Fruit fly (Drosophila melanogaster) whole organism, embryonic: ENCODE results near the gene Tfb4.

Source experiments
- BEAF-32 ChIP-seq: fragments of 200-800 bp; sonication (Bioruptor generic); optimal IDR thresholded peaks from 3 replicates; lab custom pipeline; 2017; ENCODE audit warnings: missing biosample characterization, missing genetic modification characterization, mild to moderate bottlenecking, moderate library complexity, missing genetic modification reagents
- Bgb ChIP-seq: fragments of 200-800 bp; sonication (Bioruptor generic); IDR thresholded peaks from 2 replicates; pipeline ENCODE4 v1.3.6; 2022; ENCODE audit warnings: missing biosample characterization, missing genetic modification characterization; ENCODE audit not compliant: partially characterized antibody
- CG10274 ChIP-seq: fragments of 200-800 bp; sonication (Bioruptor generic); optimal IDR thresholded peaks from 3 replicates; lab custom pipeline; 2017; ENCODE audit warnings: missing biosample characterization, mild to moderate bottlenecking, missing genetic modification characterization
- CG10979 ChIP-seq: fragments of 200-800 bp; sonication (Bioruptor generic); optimal IDR thresholded peaks from 2 replicates; lab custom pipeline; 2018; ENCODE audit warnings: missing biosample characterization, mild to moderate bottlenecking, missing genetic modification characterization, moderate library complexity
- CG12104 ChIP-seq: fragments of 200-800 bp; sonication (Bioruptor generic); optimal IDR thresholded peaks from 3 replicates; lab custom pipeline; 2016; ENCODE audit warnings: missing biosample characterization, missing genetic modification characterization
- CG12155 ChIP-seq: fragments of 200-800 bp; sonication (Bioruptor generic); optimal IDR thresholded peaks from 3 replicates; lab custom pipeline; 2016; ENCODE audit warnings: missing biosample characterization, missing genetic modification characterization
- CG12942 ChIP-seq: fragments of 200-800 bp; sonication (Bioruptor generic); optimal IDR thresholded peaks from 3 replicates; lab custom pipeline; 2016; ENCODE audit warnings: missing biosample characterization, missing genetic modification characterization
- CG13424 ChIP-seq: fragments of 200-800 bp; sonication (Bioruptor generic); optimal IDR thresholded peaks from 2 replicates; lab custom pipeline; 2019; ENCODE audit warnings: missing biosample characterization, mild to moderate bottlenecking, missing genetic modification characterization, moderate library complexity
- CG13775 ChIP-seq: fragments of 200-800 bp; sonication (Bioruptor generic); optimal IDR thresholded peaks from 3 replicates; lab custom pipeline; 2017; ENCODE audit warnings: missing biosample characterization, mild to moderate bottlenecking, missing genetic modification characterization
- CG14710 ChIP-seq: fragments of 200-800 bp; sonication (Bioruptor generic); optimal IDR thresholded peaks from 3 replicates; lab custom pipeline; 2019; ENCODE audit warnings: missing biosample characterization, mild to moderate bottlenecking, missing genetic modification characterization, moderate library complexity
- CG15601 ChIP-seq: fragments of 200-800 bp; sonication (Bioruptor generic); optimal IDR thresholded peaks from 3 replicates; lab custom pipeline; 2019; ENCODE audit warnings: missing biosample characterization, mild to moderate bottlenecking, missing genetic modification characterization, moderate library complexity
- CG16863 ChIP-seq: fragments of 200-800 bp; sonication (Bioruptor generic); optimal IDR thresholded peaks from 3 replicates; lab custom pipeline; 2016; ENCODE audit warnings: missing biosample characterization, missing genetic modification characterization
- CG17568 ChIP-seq: fragments of 200-800 bp; sonication (Bioruptor generic); optimal IDR thresholded peaks from 2 replicates; lab custom pipeline; 2018; ENCODE audit warnings: missing biosample characterization, mild to moderate bottlenecking, missing genetic modification characterization, moderate library complexity
- CG2120 ChIP-seq: fragments of 200-800 bp; sonication (Bioruptor generic); optimal IDR thresholded peaks from 3 replicates; lab custom pipeline; 2016; ENCODE audit warnings: missing biosample characterization, missing genetic modification characterization
- CG30403 ChIP-seq: fragments of 200-800 bp; sonication (Bioruptor generic); optimal IDR thresholded peaks from 3 replicates; lab custom pipeline; 2016; ENCODE audit warnings: missing biosample characterization, missing genetic modification characterization
- CG31441 ChIP-seq: fragments of 200-800 bp; sonication (Bioruptor generic); IDR thresholded peaks from 2 replicates; pipeline ENCODE4 v1.3.6; 2022; ENCODE audit warnings: missing biosample characterization, missing genetic modification characterization
- CG34224 ChIP-seq: fragments of 200-800 bp; sonication (Bioruptor generic); IDR thresholded peaks from 3 replicates; pipeline ENCODE4 v1.3.6; 2022; ENCODE audit warnings: missing biosample characterization, missing genetic modification characterization; ENCODE audit not compliant: partially characterized antibody
- CG4617 ChIP-seq: fragments of 200-800 bp; sonication (Bioruptor generic); optimal IDR thresholded peaks from 3 replicates; lab custom pipeline; 2016; ENCODE audit warnings: missing biosample characterization, missing genetic modification characterization, borderline replicate concordance
- CG5245 ChIP-seq: fragments of 200-800 bp; sonication (Bioruptor generic); optimal IDR thresholded peaks from 3 replicates; lab custom pipeline; 2016; ENCODE audit warnings: missing biosample characterization, missing genetic modification characterization
- CG6689 ChIP-seq: fragments of 200-800 bp; sonication (Bioruptor generic); IDR thresholded peaks from 2 replicates; pipeline ENCODE4 v1.3.6; 2022; ENCODE audit warnings: missing biosample characterization, missing genetic modification characterization
- CG7786 ChIP-seq: fragments of 200-800 bp; sonication (Bioruptor generic); optimal IDR thresholded peaks from 2 replicates; lab custom pipeline; 2016; ENCODE audit warnings: missing biosample characterization, missing genetic modification characterization
- CG9215 ChIP-seq: fragments of 200-800 bp; sonication (Bioruptor generic); IDR thresholded peaks from 2 replicates; pipeline ENCODE4 v1.3.6; 2022; ENCODE audit warnings: missing biosample characterization, missing genetic modification characterization
- CG9797 ChIP-seq: fragments of 200-800 bp; sonication (Bioruptor generic); optimal IDR thresholded peaks from 3 replicates; lab custom pipeline; 2018; ENCODE audit warnings: missing biosample characterization, mild to moderate bottlenecking, missing genetic modification characterization
- Dbx ChIP-seq: fragments of 200-800 bp; sonication (Bioruptor generic); IDR thresholded peaks from 3 replicates; pipeline ENCODE4 v1.3.6; 2022; ENCODE audit warnings: missing biosample characterization, missing genetic modification characterization
- Dp ChIP-seq: fragments of 200-800 bp; sonication (Bioruptor generic); optimal IDR thresholded peaks from 2 replicates; lab custom pipeline; 2018; ENCODE audit warnings: missing biosample characterization, mild to moderate bottlenecking, missing genetic modification characterization, moderate library complexity
- HLH54F ChIP-seq: fragments of 200-800 bp; sonication (Bioruptor generic); optimal IDR thresholded peaks from 3 replicates; lab custom pipeline; 2016; ENCODE audit warnings: missing biosample characterization, missing genetic modification characterization
- Hsf ChIP-seq: fragments of 200-800 bp; sonication (Bioruptor generic); optimal IDR thresholded peaks from 3 replicates; lab custom pipeline; 2016; ENCODE audit warnings: missing biosample characterization, missing genetic modification characterization
- Mrtf ChIP-seq: fragments of 200-800 bp; sonication (Bioruptor generic); IDR thresholded peaks from 3 replicates; pipeline ENCODE4 v1.3.6; 2022; ENCODE audit warnings: missing biosample characterization, missing genetic modification characterization
- Side ChIP-seq: fragments of 200-800 bp; sonication (Bioruptor generic); optimal IDR thresholded peaks from 2 replicates; lab custom pipeline; 2016; ENCODE audit warnings: missing biosample characterization, missing genetic modification characterization
- Sox100B ChIP-seq: fragments of 200-800 bp; sonication (Bioruptor generic); optimal IDR thresholded peaks from 3 replicates; lab custom pipeline; 2018; ENCODE audit warnings: missing biosample characterization, mild to moderate bottlenecking, missing genetic modification characterization
- Trl ChIP-seq, 3 experiments: fragments of >200 bp in 2 of 3; fragments of 200-800 bp in 1 of 3; sonication (Bioruptor generic) in 1 of 3; optimal IDR thresholded peaks; 2 replicates in 1 of 3; 3 replicates in 2 of 3; lab custom pipeline; 2016 to 2017; ENCODE audit warnings: missing biosample characterization in 1 of 3, missing genetic modification characterization in 1 of 3
- al ChIP-seq: fragments of 200-800 bp; sonication (Bioruptor generic); IDR thresholded peaks from 2 replicates; pipeline ENCODE4 v1.3.6; 2022; ENCODE audit warnings: missing biosample characterization, missing genetic modification characterization
- bigmax ChIP-seq: fragments of 200-800 bp; sonication (Bioruptor generic); optimal IDR thresholded peaks from 2 replicates; lab custom pipeline; 2018; ENCODE audit warnings: missing biosample characterization, mild to moderate bottlenecking, missing genetic modification characterization
- chm ChIP-seq: fragments of 200-800 bp; sonication (Bioruptor generic); IDR thresholded peaks from 2 replicates; pipeline ENCODE4 v1.3.6; 2022; ENCODE audit warnings: missing biosample characterization, missing genetic modification characterization
- ci ChIP-seq: fragments of 200-800 bp; sonication (Bioruptor generic); IDR thresholded peaks from 3 replicates; pipeline ENCODE4 v1.3.6; 2022; ENCODE audit warnings: missing biosample characterization, missing genetic modification characterization
- crp ChIP-seq, 2 experiments: fragments of 200-800 bp; sonication (Bioruptor generic); optimal IDR thresholded peaks; 2 replicates in 1 of 2; 3 replicates in 1 of 2; lab custom pipeline; 2017; ENCODE audit warnings: missing biosample characterization in 2 of 2, missing genetic modification characterization in 2 of 2, mild to moderate bottlenecking in 1 of 2, moderate library complexity in 1 of 2
- dysf ChIP-seq: fragments of 200-800 bp; sonication (Bioruptor generic); IDR thresholded peaks from 3 replicates; pipeline ENCODE4 v1.3.6; 2022; ENCODE audit warnings: missing biosample characterization, missing genetic modification characterization
- hbn ChIP-seq: fragments of 200-800 bp; sonication (Bioruptor generic); IDR thresholded peaks from 2 replicates; pipeline ENCODE4 v1.3.6; 2022; ENCODE audit warnings: missing biosample characterization, missing genetic modification characterization; ENCODE audit not compliant: partially characterized antibody
- hkb ChIP-seq, 2 experiments: fragments of 200-800 bp in 1 of 2; fragments of >200 bp in 1 of 2; sonication (Bioruptor generic) in 1 of 2; IDR thresholded peaks in 1 of 2; optimal IDR thresholded peaks in 1 of 2; 2 replicates each; pipeline versions ENCODE4 v1.3.6 to Lab custom; 2017 to 2022; ENCODE audit warnings: missing biosample characterization in 1 of 2, missing genetic modification characterization in 1 of 2
- knrl ChIP-seq: fragments of 200-800 bp; sonication (Bioruptor generic); IDR thresholded peaks from 3 replicates; pipeline ENCODE4 v1.3.6; 2022; ENCODE audit warnings: missing biosample characterization, missing genetic modification characterization; ENCODE audit not compliant: partially characterized antibody
- org-1 ChIP-seq: fragments of 200-800 bp; sonication (Bioruptor generic); optimal IDR thresholded peaks from 2 replicates; lab custom pipeline; 2017; ENCODE audit warnings: missing biosample characterization, missing genetic modification characterization
- pan ChIP-seq, 4 experiments: fragments of >200 bp in 3 of 4; fragments of 200-800 bp in 1 of 4; sonication (Bioruptor generic) in 1 of 4; optimal IDR thresholded peaks in 3 of 4; IDR thresholded peaks in 1 of 4; 2 replicates each; pipeline versions ENCODE4 v1.3.6 to Lab custom; 2017 to 2022; ENCODE audit warnings: missing biosample characterization in 2 of 4, missing genetic modification characterization in 2 of 4, mixed read lengths in 1 of 4
- pzg ChIP-seq: fragments of 200-800 bp; sonication (Bioruptor generic); optimal IDR thresholded peaks from 3 replicates; lab custom pipeline; 2018; ENCODE audit warnings: missing biosample characterization, mild to moderate bottlenecking, missing genetic modification characterization, moderate library complexity
- repo ChIP-seq: fragments of 200-800 bp; sonication (Bioruptor generic); optimal IDR thresholded peaks from 2 replicates; lab custom pipeline; 2016; ENCODE audit warnings: missing biosample characterization, missing genetic modification characterization
- shn ChIP-seq: fragments of 200-800 bp; sonication (Bioruptor generic); optimal IDR thresholded peaks from 3 replicates; lab custom pipeline; 2016; ENCODE audit warnings: missing biosample characterization, missing genetic modification characterization
- slbo ChIP-seq: fragments of 200-800 bp; sonication (Bioruptor generic); IDR thresholded peaks from 2 replicates; pipeline ENCODE4 v1.3.6; 2022; ENCODE audit warnings: missing biosample characterization, missing genetic modification characterization
- sob ChIP-seq: fragments of 200-800 bp; sonication (Bioruptor generic); IDR thresholded peaks from 2 replicates; pipeline ENCODE4 v1.3.6; 2022; ENCODE audit warnings: missing biosample characterization, missing genetic modification characterization
- tin ChIP-seq: fragments of 200-800 bp; sonication (Bioruptor generic); optimal IDR thresholded peaks from 3 replicates; lab custom pipeline; 2016; ENCODE audit warnings: missing biosample characterization, missing genetic modification characterization

The Tfb4 gene

DNA sequence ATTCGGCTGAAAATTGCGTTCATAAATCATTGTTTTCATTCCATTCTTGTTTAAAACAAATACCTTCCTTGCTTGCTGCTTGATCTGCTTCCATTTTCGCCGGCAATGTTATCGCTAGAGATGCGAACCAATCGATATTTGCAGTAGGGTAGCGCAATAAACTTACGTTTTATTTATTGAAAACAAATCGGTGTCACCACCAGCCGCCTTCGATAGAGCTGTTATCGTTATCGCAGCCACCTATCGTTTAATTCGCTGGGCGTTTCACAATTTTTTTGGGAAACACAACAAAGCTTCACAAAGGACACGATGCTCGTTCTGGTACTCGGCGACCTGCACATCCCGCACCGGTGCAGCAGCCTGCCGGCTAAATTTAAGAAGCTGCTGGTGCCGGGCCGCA lies at the start of gene Tfb4, which contains the start of gene Vps29 (continued):
- 0 out of 3 replicates have a peak, but pooled peaks have one; percentile 21 for TF ChIP-seq Mrtf (GFP tag; lab: Robert Waterston, UW)
- TF ChIP-seq CG34224: peak; percentile 99
- peak; percentile 71; the same call in 2 of the 3 replicates for TF ChIP-seq knrl (GFP tag; lab: Robert Waterston, UW)
- peak; percentile 69 for TF ChIP-seq HLH54F (GFP tag; lab: Kevin White, UChicago)
- peak; percentile 38; the same call in 1 of the 2 replicates for TF ChIP-seq al (GFP tag; lab: Robert Waterston, UW)
- peak; percentile 87 for TF ChIP-seq ci (GFP tag; lab: Robert Waterston, UW)
- TF ChIP-seq dysf: peak; percentile 15; the same call in 1 of the 3 replicates
- no peak for TF ChIP-seq pan (optimal IDR thresholded peaks at IDR 0.05; lab: Kevin White, UChicago)
- peak in 1 of 2 experiments; percentile 52 for TF ChIP-seq pan (GFP tag; optimal IDR thresholded peaks at IDR 0.05 in 1 of 2, IDR thresholded peaks at IDR 0.05 in 1 of 2)
- peak; percentile 70 for TF ChIP-seq pzg
- no peak for TF ChIP-seq hkb (optimal IDR thresholded peaks at IDR 0.05; lab: Kevin White, UChicago)
- TF ChIP-seq hkb (GFP tag; IDR thresholded peaks at IDR 0.05; lab: Robert Waterston, UW): peak; percentile 61
- TF ChIP-seq CG10979: peak; percentile 35
- TF ChIP-seq BEAF-32 (GFP tag; lab: Kevin White, UChicago): peak; percentile 66
- peak; percentile 54 for TF ChIP-seq Hsf (GFP tag; lab: Kevin White, UChicago)
- TF ChIP-seq Sox100B (GFP tag; lab: Kevin White, UChicago): no peak
- TF ChIP-seq hbn (GFP tag; lab: Robert Waterston, UW): peak; percentile 89
- TF ChIP-seq CG12942: peak; percentile 12
- TF ChIP-seq CG31441 (GFP tag; lab: Robert Waterston, UW): no peak
- peak; percentile 1 for TF ChIP-seq repo
- peak; percentile 12 for TF ChIP-seq CG16863
- peak; percentile 56 for TF ChIP-seq CG7786 (GFP tag; lab: Kevin White, UChicago)
- peak; percentile 65; the same call in 2 of the 3 replicates for TF ChIP-seq Dbx
- peak; percentile 69 for TF ChIP-seq slbo (GFP tag; lab: Robert Waterston, UW)
- peak; percentile 70 for TF ChIP-seq sob (GFP tag; lab: Robert Waterston, UW)
- peak; percentile 9 for TF ChIP-seq CG13775
- peak; percentile 75 for TF ChIP-seq CG6689 (GFP tag; lab: Robert Waterston, UW)
- peak; percentile 74 for TF ChIP-seq CG4617 (GFP tag; lab: Kevin White, UChicago)
- peak; percentile 5 for TF ChIP-seq CG5245 (GFP tag; lab: Kevin White, UChicago)
- TF ChIP-seq CG12104 (GFP tag; lab: Kevin White, UChicago): no peak
- 0 out of 2 replicates have a peak, but pooled peaks have one; percentile 35 for TF ChIP-seq CG9215 (GFP tag; lab: Robert Waterston, UW)
- TF ChIP-seq CG10274 (GFP tag; lab: Kevin White, UChicago): no peak
- peak; percentile 67 for TF ChIP-seq tin (GFP tag; lab: Kevin White, UChicago)
- no peak for TF ChIP-seq bigmax (GFP tag; lab: Kevin White, UChicago)
- TF ChIP-seq CG17568 (GFP tag; lab: Kevin White, UChicago): peak; percentile 99
- peak; percentile 63 for TF ChIP-seq Side (GFP tag; lab: Kevin White, UChicago)
- TF ChIP-seq CG12155: peak; percentile 50
- TF ChIP-seq CG9797 (GFP tag; lab: Kevin White, UChicago): peak; percentile 7
- TF ChIP-seq shn: peak; percentile 18
- TF ChIP-seq CG14710: peak; percentile 52
- TF ChIP-seq org-1: no peak
- peak in 1 of 2 experiments; percentile 61 for TF ChIP-seq crp (GFP tag; optimal IDR thresholded peaks at IDR 0.05; lab: Kevin White, UChicago)
- peak; percentile 36 for TF ChIP-seq CG13424 (tag; lab: Kevin White, UChicago)
- no peak for TF ChIP-seq Trl (optimal IDR thresholded peaks at IDR 0.05; lab: Kevin White, UChicago)
- peak; percentile 58 for TF ChIP-seq Trl (GFP tag; optimal IDR thresholded peaks at IDR 0.05; lab: Kevin White, UChicago)
- peak; percentile 51 for TF ChIP-seq CG30403 (GFP tag; lab: Kevin White, UChicago)
- TF ChIP-seq Bgb (GFP tag; lab: Robert Waterston, UW): peak; percentile 94
- peak; percentile 30; the same call in 1 of the 2 replicates for TF ChIP-seq chm (GFP tag; lab: Robert Waterston, UW)
- peak; percentile 11 for TF ChIP-seq CG15601 (tag; lab: Kevin White, UChicago)
- peak; percentile 65 for TF ChIP-seq Dp (GFP tag; lab: Kevin White, UChicago)
- peak; percentile 81 for TF ChIP-seq CG2120 (GFP tag; lab: Kevin White, UChicago)
